Fruit fly (Drosophila melanogaster): ENCODE measurements around the gene CG42714.
A peak's percentile ranks its signal among the peaks of the same experiment; 100 is the strongest.

CG42714 gene

DNA sequence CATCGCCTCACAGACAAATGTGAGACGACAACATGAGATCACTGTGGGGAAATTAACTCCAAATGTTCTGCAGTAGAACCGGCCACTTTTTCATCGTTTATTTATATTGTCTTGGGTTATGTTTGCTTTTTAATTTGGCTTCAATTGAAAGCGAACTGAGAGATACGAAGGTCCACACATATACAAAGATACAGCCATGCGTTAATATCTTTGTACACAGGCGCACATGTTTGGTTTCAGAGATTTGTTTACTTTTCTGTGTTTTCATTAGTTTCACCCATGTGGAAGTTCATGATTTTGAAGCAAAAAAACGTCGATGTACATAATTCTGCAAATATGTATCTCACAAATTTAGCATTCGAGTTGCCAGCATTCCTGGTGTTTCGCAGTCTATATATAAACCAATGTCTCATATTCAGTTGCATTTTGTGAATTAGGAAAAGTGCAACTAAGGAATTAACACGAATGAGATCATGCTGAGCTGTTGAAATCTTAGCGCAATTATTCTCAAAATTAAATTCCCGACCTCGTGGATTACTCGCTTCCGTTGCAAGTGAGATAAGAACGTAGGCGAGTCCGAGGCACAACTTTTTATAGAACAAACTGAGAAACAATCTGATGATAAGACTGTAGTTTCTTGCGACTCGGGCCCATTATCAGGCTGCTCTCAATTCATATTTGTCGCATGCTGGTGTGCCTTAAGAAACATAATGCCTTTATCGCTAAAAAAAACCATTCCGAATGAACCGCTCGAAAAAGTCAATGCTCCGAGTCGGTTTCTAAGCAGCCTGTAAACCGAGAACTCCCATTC is 17.7 kb downstream of the CG42714 start (continued):
- TF ChIP-seq CG10979 (tag; optimal IDR thresholded peaks at IDR 0.05): peak; percentile 27
- TF ChIP-seq Atf3 (GFP tag; optimal IDR thresholded peaks at IDR 0.05): no peak
- no peak for TF ChIP-seq gro (GFP tag; optimal IDR thresholded peaks at IDR 0.05)
- peak; percentile 58 for TF ChIP-seq CG14710 (tag; optimal IDR thresholded peaks at IDR 0.05)
- TF ChIP-seq CG9727 (GFP tag; optimal IDR thresholded peaks at IDR 0.05): peak; percentile 58
- peak; percentile 28 for TF ChIP-seq trem (tag; optimal IDR thresholded peaks at IDR 0.05)
- TF ChIP-seq CG7786 (GFP tag; optimal IDR thresholded peaks at IDR 0.05): no peak
- peak; percentile 67 for TF ChIP-seq pfk (GFP tag; optimal IDR thresholded peaks at IDR 0.05)
- peak; percentile 11 for TF ChIP-seq dmrt11E (tag; optimal IDR thresholded peaks at IDR 0.05)
- TF ChIP-seq nerfin-2 (GFP tag; IDR thresholded peaks at IDR 0.05; ENCODE audit: partially characterized antibody): no peak
- peak; percentile 23 for TF ChIP-seq Max (GFP tag; optimal IDR thresholded peaks at IDR 0.05)
- TF ChIP-seq bigmax (GFP tag; optimal IDR thresholded peaks at IDR 0.05): peak; percentile 47
- no peak for TF ChIP-seq Dp (GFP tag; optimal IDR thresholded peaks at IDR 0.05)
- TF ChIP-seq CG10274 (GFP tag; optimal IDR thresholded peaks at IDR 0.05): peak; percentile 13
- TF ChIP-seq CG12104 (GFP tag; optimal IDR thresholded peaks at IDR 0.05): peak; percentile 25
- no peak for TF ChIP-seq croc (GFP tag; conservative IDR thresholded peaks at IDR 0.05)
- no peak for TF ChIP-seq CG4404 (GFP tag; IDR thresholded peaks at IDR 0.05)
- no peak for TF ChIP-seq dimm (GFP tag; IDR thresholded peaks at IDR 0.05)
- peak; percentile 54 for TF ChIP-seq Sry-β (GFP tag; optimal IDR thresholded peaks at IDR 0.05)
- TF ChIP-seq Med (GFP tag): peak; percentile 85
- no peak for TF ChIP-seq Fer2 (tag; optimal IDR thresholded peaks at IDR 0.05)
- TF ChIP-seq ash1 (GFP tag; optimal IDR thresholded peaks at IDR 0.05): no peak
- TF ChIP-seq NC2α (GFP tag; optimal IDR thresholded peaks at IDR 0.05): no peak
- TF ChIP-seq CG32532 (GFP tag; IDR thresholded peaks at IDR 0.05): no peak
- peak; percentile 88 for TF ChIP-seq twi (tag; optimal IDR thresholded peaks at IDR 0.05)
- TF ChIP-seq Meics (GFP tag; optimal IDR thresholded peaks at IDR 0.05): peak; percentile 53
- peak; percentile 25 for TF ChIP-seq CG6254 (GFP tag; optimal IDR thresholded peaks at IDR 0.05)
- TF ChIP-seq cad (GFP tag; optimal IDR thresholded peaks at IDR 0.05): no peak
- peak; percentile 73 for TF ChIP-seq wek (GFP tag; optimal IDR thresholded peaks at IDR 0.05)
- TF ChIP-seq zf30C (GFP tag; optimal IDR thresholded peaks at IDR 0.05): peak; percentile 26
- no peak for TF ChIP-seq Fer1 (GFP tag; optimal IDR thresholded peaks at IDR 0.05)
- no peak for TF ChIP-seq Scr (GFP tag; IDR thresholded peaks at IDR 0.05; ENCODE audit: partially characterized antibody)
- peak; percentile 58 for TF ChIP-seq pros (GFP tag; optimal IDR thresholded peaks at IDR 0.05)
- no peak for TF ChIP-seq CG10654 (GFP tag; optimal IDR thresholded peaks at IDR 0.05)
- peak; percentile 85 for TF ChIP-seq CG34376 (GFP tag; optimal IDR thresholded peaks at IDR 0.05)
- no peak for TF ChIP-seq NfI (GFP tag; optimal IDR thresholded peaks at IDR 0.05)
- peak; percentile 22 for TF ChIP-seq Deaf1 (tag; optimal IDR thresholded peaks at IDR 0.05)
- 0 out of 3 replicates have a peak, but pooled peaks have one; percentile 55 for TF ChIP-seq ci (GFP tag; IDR thresholded peaks at IDR 0.05)
- peak; percentile 49; the same call in 1 of the 3 replicates for TF ChIP-seq CG34422 (GFP tag; IDR thresholded peaks at IDR 0.05)
- TF ChIP-seq CG14014 (GFP tag; IDR thresholded peaks at IDR 0.05): no peak; the same call in 1 of the 2 replicates
- no peak for TF ChIP-seq CG11456 (GFP tag; IDR thresholded peaks at IDR 0.05)
- TF ChIP-seq CG1233 (GFP tag; optimal IDR thresholded peaks at IDR 0.05): peak; percentile 77
- peak; percentile 93 for TF ChIP-seq CG15696 (tag; optimal IDR thresholded peaks at IDR 0.05)
- TF ChIP-seq scrt (GFP tag; optimal IDR thresholded peaks at IDR 0.05): no peak
- peak; percentile 65 for TF ChIP-seq CG12299 (tag; optimal IDR thresholded peaks at IDR 0.05)
- TF ChIP-seq CG4282 (GFP tag; optimal IDR thresholded peaks at IDR 0.05): no peak
- TF ChIP-seq schlank (tag; optimal IDR thresholded peaks at IDR 0.05): peak; percentile 28
- 0 out of 2 replicates have a peak, but pooled peaks have one; percentile 24 for TF ChIP-seq Awh (GFP tag; IDR thresholded peaks at IDR 0.05)
